Worm (Caenorhabditis elegans) whole organism, L1 larva: ENCODE results near the gene C17G1.2.

Experiments used
- lin-35 ChIP-seq, 2 experiments: fragments of 150-350 bp; optimal IDR thresholded peaks; 2 replicates each; lab custom pipeline; 2014; ENCODE audit warnings: missing biosample characterization in 2 of 2, missing genetic modification characterization in 2 of 2, missing genetic modification reagents in 2 of 2
- nhr-84 ChIP-seq: sonication (generic microtip); optimal IDR thresholded peaks from 2 replicates; lab custom pipeline; 2017; ENCODE audit warnings: missing biosample characterization, missing genetic modification characterization
- pag-3 ChIP-seq: sonication (generic microtip); optimal IDR thresholded peaks from 2 replicates; lab custom pipeline; 2017; ENCODE audit warnings: missing genetic modification characterization, mild to moderate bottlenecking, missing compliant biosample characterization, antibody characterized with exemption, borderline replicate concordance; ENCODE audit not compliant: insufficient read depth
- swsn-7 ChIP-seq: sonication (generic microtip); optimal IDR thresholded peaks from 2 replicates; lab custom pipeline; 2016; ENCODE audit warnings: missing genetic modification characterization, missing compliant biosample characterization
- unc-62 ChIP-seq: fragments of 150-350 bp; optimal IDR thresholded peaks from 2 replicates; lab custom pipeline; 2014; ENCODE audit warnings: missing biosample characterization, missing genetic modification reagents, missing genetic modification characterization

ce11 chrX:9948528-9948927 lies 27.2 kb downstream of the C17G1.2 start:
- no peak for TF ChIP-seq nhr-84 (tag; lab: Kevin White, UChicago)
- no peak for TF ChIP-seq swsn-7 (tag; lab: Kevin White, UChicago)
- TF ChIP-seq pag-3 (tag; lab: Kevin White, UChicago) = no peak
- no peak for TF ChIP-seq unc-62 (GFP tag; lab: Kevin White, UChicago)
- no peak for TF ChIP-seq lin-35 (GFP tag; optimal IDR thresholded peaks at IDR 0.05; lab: Kevin White, UChicago)
